Worm (Caenorhabditis elegans) whole organism, young adult: Measurements from ENCODE around the gene cpg-9.

ENCODE experiments used
- C17E4.6 ChIP-seq: fragments of 200-800 bp; sonication (Bioruptor generic); IDR thresholded peaks from 2 replicates; pipeline ENCODE4 v1.3.6; 2022; ENCODE audit warnings: missing genetic modification reagents, missing genetic modification characterization, missing compliant biosample characterization
- F37B4.10 ChIP-seq: fragments of 200-800 bp; sonication (Bioruptor generic); IDR thresholded peaks from 2 replicates; pipeline ENCODE4 v1.3.6; 2022; ENCODE audit warnings: missing genetic modification characterization, missing compliant biosample characterization
- F39B2.1 ChIP-seq: fragments of 200-800 bp; sonication (Bioruptor generic); IDR thresholded peaks from 2 replicates; pipeline ENCODE4 v1.3.6; 2022; ENCODE audit warnings: missing genetic modification reagents, missing genetic modification characterization, missing compliant biosample characterization
- F55B11.4 ChIP-seq: sonication (generic microtip); optimal IDR thresholded peaks from 2 replicates; lab custom pipeline; 2016; ENCODE audit warnings: missing compliant biosample characterization, missing genetic modification characterization, borderline replicate concordance; ENCODE audit not compliant: insufficient read depth
- F57A8.1 ChIP-seq: fragments of 200-800 bp; sonication (Bioruptor generic); optimal IDR thresholded peaks from 2 replicates; lab custom pipeline; 2018; ENCODE audit warnings: mild to moderate bottlenecking, missing genetic modification characterization, moderate library complexity, missing compliant biosample characterization
- F57C9.4 ChIP-seq: sonication (generic microtip); optimal IDR thresholded peaks from 2 replicates; lab custom pipeline; 2017; ENCODE audit warnings: mild to moderate bottlenecking, missing genetic modification characterization, missing compliant biosample characterization
- K12H6.12 ChIP-seq: fragments of 200-800 bp; sonication (Bioruptor generic); optimal IDR thresholded peaks from 2 replicates; lab custom pipeline; 2018; ENCODE audit warnings: mild to moderate bottlenecking, missing genetic modification characterization, missing compliant biosample characterization
- T26A5.8 ChIP-seq: sonication (generic microtip); optimal IDR thresholded peaks from 2 replicates; lab custom pipeline; 2016; ENCODE audit warnings: missing genetic modification characterization, missing compliant biosample characterization
- Y56A3A.18 ChIP-seq: fragments of 200-800 bp; sonication (Bioruptor generic); IDR thresholded peaks from 2 replicates; pipeline ENCODE4 v1.3.6; 2022; ENCODE audit warnings: missing genetic modification reagents, missing genetic modification characterization, missing compliant biosample characterization
- Y67H2A.10 ChIP-seq: fragments of 200-800 bp; sonication (Bioruptor generic); conservative IDR thresholded peaks from 2 replicates; pipeline ENCODE4 v1.3.6; 2022; ENCODE audit warnings: missing genetic modification reagents, missing genetic modification characterization, missing compliant biosample characterization
- akir-1 ChIP-seq: fragments of 200-800 bp; sonication (Bioruptor generic); optimal IDR thresholded peaks from 2 replicates; lab custom pipeline; 2018; ENCODE audit warnings: mild to moderate bottlenecking, missing genetic modification characterization, moderate library complexity, missing compliant biosample characterization
- aptf-3 ChIP-seq: fragments of 200-800 bp; sonication (Bioruptor generic); IDR thresholded peaks from 2 replicates; pipeline ENCODE4 v1.3.6; 2022; ENCODE audit warnings: missing genetic modification characterization, missing compliant biosample characterization
- attf-6 ChIP-seq: fragments of 200-800 bp; sonication (Bioruptor generic); IDR thresholded peaks from 2 replicates; pipeline ENCODE4 v1.3.6; 2022; ENCODE audit warnings: missing genetic modification reagents, missing genetic modification characterization, missing compliant biosample characterization
- ccch-3 ChIP-seq: fragments of 200-800 bp; sonication (Bioruptor generic); optimal IDR thresholded peaks from 2 replicates; lab custom pipeline; 2018; ENCODE audit warnings: mild to moderate bottlenecking, missing genetic modification characterization, missing compliant biosample characterization
- ceh-58 ChIP-seq: fragments of 200-800 bp; sonication (Bioruptor generic); IDR thresholded peaks from 2 replicates; pipeline ENCODE4 v1.3.6; 2022; ENCODE audit warnings: missing genetic modification characterization, missing compliant biosample characterization
- efl-1 ChIP-seq: fragments of 150-350 bp; optimal IDR thresholded peaks from 2 replicates; lab custom pipeline; 2014; ENCODE audit warnings: missing biosample characterization, missing genetic modification reagents, missing genetic modification characterization
- egrh-3 ChIP-seq: fragments of 200-800 bp; sonication (Bioruptor generic); IDR thresholded peaks from 2 replicates; pipeline ENCODE4 v1.3.6; 2022; ENCODE audit warnings: missing genetic modification reagents, missing genetic modification characterization, missing compliant biosample characterization
- ekl-4 ChIP-seq: fragments of 200-800 bp; sonication (Bioruptor generic); IDR thresholded peaks from 2 replicates; pipeline ENCODE4 v1.3.6; 2022; ENCODE audit warnings: missing genetic modification reagents, missing genetic modification characterization, missing compliant biosample characterization
- gei-17 ChIP-seq: fragments of 200-800 bp; sonication (Bioruptor generic); optimal IDR thresholded peaks from 2 replicates; lab custom pipeline; 2018; ENCODE audit warnings: mild to moderate bottlenecking, missing genetic modification characterization, missing compliant biosample characterization
- hmg-1.2 ChIP-seq: fragments of 200-800 bp; sonication (Bioruptor generic); IDR thresholded peaks from 2 replicates; pipeline ENCODE4 v1.3.6; 2022; ENCODE audit warnings: missing genetic modification reagents, missing genetic modification characterization, missing compliant biosample characterization
- hsf-1 ChIP-seq: fragments of 200-800 bp; sonication (Bioruptor generic); IDR thresholded peaks from 2 replicates; pipeline ENCODE4 v1.3.6; 2022; ENCODE audit warnings: missing genetic modification reagents, missing genetic modification characterization, missing compliant biosample characterization
- lin-54 ChIP-seq: fragments of 200-800 bp; sonication (Bioruptor generic); optimal IDR thresholded peaks from 2 replicates; lab custom pipeline; 2018; ENCODE audit warnings: mild to moderate bottlenecking, missing genetic modification characterization, missing compliant biosample characterization
- lsy-27 ChIP-seq: sonication (generic microtip); optimal IDR thresholded peaks from 2 replicates; lab custom pipeline; 2017; ENCODE audit warnings: missing genetic modification characterization, mild to moderate bottlenecking, missing compliant biosample characterization, antibody characterized with exemption, missing genotype, borderline replicate concordance; ENCODE audit not compliant: insufficient read depth
- madf-3 ChIP-seq: fragments of 200-800 bp; sonication (Bioruptor generic); IDR thresholded peaks from 2 replicates; pipeline ENCODE4 v1.3.6; 2022; ENCODE audit warnings: missing genetic modification reagents, missing genetic modification characterization, missing compliant biosample characterization
- madf-6 ChIP-seq: fragments of 200-800 bp; sonication (Bioruptor generic); IDR thresholded peaks from 2 replicates; pipeline ENCODE4 v1.3.6; 2022; ENCODE audit warnings: missing genetic modification reagents, missing genetic modification characterization, missing compliant biosample characterization
- nfyb-1 ChIP-seq: fragments of 200-800 bp; sonication (Bioruptor generic); IDR thresholded peaks from 2 replicates; pipeline ENCODE4 v1.3.6; 2022; ENCODE audit warnings: missing genetic modification reagents, missing genetic modification characterization, missing compliant biosample characterization
- rec-8 ChIP-seq, 2 experiments: sonication (generic microtip); optimal IDR thresholded peaks; 2 replicates each; lab custom pipeline; 2016; ENCODE audit warnings: mild to moderate bottlenecking in 2 of 2, missing genetic modification characterization in 2 of 2, missing genetic modification reagents in 2 of 2, missing genotype in 2 of 2, missing biosample characterization in 1 of 2, missing compliant biosample characterization in 1 of 2, moderate library complexity in 1 of 2
- sdz-38 ChIP-seq: sonication (generic microtip); optimal IDR thresholded peaks from 2 replicates; lab custom pipeline; 2016; ENCODE audit warnings: missing genotype, missing genetic modification characterization, missing compliant biosample characterization
- snpc-1.3 ChIP-seq: sonication (generic microtip); optimal IDR thresholded peaks from 2 replicates; lab custom pipeline; 2017; ENCODE audit warnings: missing genetic modification characterization, mild to moderate bottlenecking, missing compliant biosample characterization, antibody characterized with exemption, moderate library complexity, missing genotype, missing genetic modification reagents; ENCODE audit not compliant: insufficient read depth
- snpc-3.4 ChIP-seq: sonication (generic microtip); optimal IDR thresholded peaks from 2 replicates; lab custom pipeline; 2017; ENCODE audit warnings: missing genetic modification characterization, mild to moderate bottlenecking, missing compliant biosample characterization, antibody characterized with exemption, moderate library complexity, missing genotype, missing genetic modification reagents
- tbx-9 ChIP-seq: sonication (generic microtip); optimal IDR thresholded peaks from 2 replicates; lab custom pipeline; 2016; ENCODE audit warnings: borderline replicate concordance, missing genetic modification characterization, inconsistent platforms, missing compliant biosample characterization
- zfh-2 ChIP-seq: fragments of 200-800 bp; sonication (Bioruptor generic); conservative IDR thresholded peaks from 2 replicates; pipeline ENCODE4 v1.3.6; 2022; ENCODE audit warnings: missing genetic modification reagents, missing genetic modification characterization, missing compliant biosample characterization
- ztf-22 ChIP-seq: fragments of 200-800 bp; sonication (Bioruptor generic); optimal IDR thresholded peaks from 2 replicates; lab custom pipeline; 2018; ENCODE audit warnings: mild to moderate bottlenecking, missing genetic modification characterization, moderate library complexity, missing compliant biosample characterization
- ztf-26 ChIP-seq: sonication (generic microtip); optimal IDR thresholded peaks from 2 replicates; lab custom pipeline; 2017; ENCODE audit warnings: missing genetic modification characterization, missing compliant biosample characterization
- ztf-6 ChIP-seq: fragments of 200-800 bp; sonication (Bioruptor generic); IDR thresholded peaks from 2 replicates; pipeline ENCODE4 v1.3.6; 2022; ENCODE audit warnings: missing genetic modification reagents, missing genetic modification characterization, missing compliant biosample characterization

The cpg-9 gene

ce11 chrIV:3069619-3070260 lies at the start of gene cpg-9:
cpg-9 (minus strand) TSS chrIV:3070210.
- TF ChIP-seq lsy-27 (no peak), rec-8 (tag; optimal IDR thresholded peaks at IDR 0.05; lab: Kevin White, UChicago) (no peak)
- TF ChIP-seq, all 124 proteins: peak for 0

DNA sequence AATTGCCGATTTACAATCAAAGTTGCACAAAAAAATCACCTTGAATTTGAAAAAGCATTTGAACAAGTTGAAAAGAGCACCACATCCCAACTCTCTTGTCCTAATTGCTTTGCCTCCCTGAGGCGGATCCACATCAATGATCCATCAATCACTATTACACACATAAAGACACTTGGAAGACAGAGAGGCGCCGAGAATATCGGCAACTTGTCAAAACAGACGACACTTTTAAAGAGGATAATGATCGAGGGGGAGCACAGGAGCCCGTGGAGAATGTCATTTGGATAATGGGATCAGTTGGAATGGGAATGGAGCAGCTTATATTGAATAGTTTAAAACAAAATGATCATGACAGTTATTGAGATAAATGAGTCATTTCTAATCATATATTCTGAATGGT lies 31.2 kb upstream of the cpg-9 start:
- TF ChIP-seq snpc-3.4 (tag; lab: Kevin White, UChicago) = no peak
- no peak for TF ChIP-seq attf-6 (GFP tag; lab: Robert Waterston, UW)
- TF ChIP-seq ekl-4 (GFP tag; lab: Robert Waterston, UW) = no peak
- no peak for TF ChIP-seq snpc-1.3 (tag; lab: Kevin White, UChicago)
- no peak for TF ChIP-seq zfh-2 (GFP tag; lab: Robert Waterston, UW)
- no peak for TF ChIP-seq F57C9.4 (tag; lab: Kevin White, UChicago)
- TF ChIP-seq tbx-9 = no peak

- TF ChIP-seq nfyb-1 (GFP tag; lab: Robert Waterston, UW) (no peak), hmg-1.2 (peak; percentile 56; the same call in 1 of the 2 replicates)
Observed at ce11 chrIV:3097019-3097418, 27.0 kb upstream of the cpg-9 start.

- TF ChIP-seq T26A5.8 (no peak), ztf-26 (tag; lab: Kevin White, UChicago) (no peak), F37B4.10 (GFP tag; lab: Robert Waterston, UW) (no peak), F57A8.1 (no peak), ztf-6 (GFP tag; lab: Robert Waterston, UW) (no peak), madf-3 (GFP tag; lab: Robert Waterston, UW) (no peak)
- TF ChIP-seq, all 124 proteins: peak for 0
Observed at ce11 chrIV:3095995-3096544, 26.1 kb upstream of the cpg-9 start.

- TF ChIP-seq hmg-1.2 (no peak), C17E4.6 (GFP tag; lab: Robert Waterston, UW) (no peak), ccch-3 (GFP tag; lab: Kevin White, UChicago) (no peak), Y67H2A.10 (no peak), sdz-38 (no peak), lin-54 (GFP tag; lab: Kevin White, UChicago) (no peak), ztf-22 (GFP tag; lab: Kevin White, UChicago) (no peak), akir-1 (GFP tag; lab: Kevin White, UChicago) (no peak), egrh-3 (no peak), madf-6 (no peak), Y56A3A.18 (no peak), efl-1 (GFP tag; lab: Kevin White, UChicago) (no peak), F55B11.4 (tag; lab: Kevin White, UChicago) (no peak)
Observed at ce11 chrIV:3092978-3093377, 23.0 kb upstream of the cpg-9 start.

DNA sequence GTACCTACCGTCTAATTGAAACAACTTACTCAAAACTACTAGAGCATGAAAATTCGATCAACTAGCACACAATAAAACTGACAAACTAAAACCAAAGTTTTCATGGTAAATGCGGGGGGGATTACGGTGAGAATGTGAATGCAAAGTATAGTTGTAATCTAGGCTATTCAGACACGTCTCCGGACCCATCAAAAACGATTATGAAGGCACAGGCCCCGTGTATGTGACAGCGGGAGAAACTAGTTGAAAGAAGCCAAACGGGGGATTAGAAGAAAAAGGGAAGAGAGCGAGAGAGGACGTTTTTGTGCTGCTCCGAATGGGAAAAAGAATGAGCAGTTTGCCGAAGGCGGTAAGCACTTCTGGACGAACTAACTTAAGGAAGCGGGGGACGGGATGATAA lies 21.1 kb upstream of the cpg-9 start:
- TF ChIP-seq hsf-1 (no peak), tbx-9 (no peak), ztf-22 (GFP tag; lab: Kevin White, UChicago) (no peak), gei-17 (no peak), sdz-38 (no peak), aptf-3 (GFP tag; lab: Robert Waterston, UW) (no peak), F39B2.1 (GFP tag; lab: Robert Waterston, UW) (no peak), K12H6.12 (tag; lab: Kevin White, UChicago) (no peak), ceh-58 (GFP tag; lab: Robert Waterston, UW) (no peak)
